Worm (Caenorhabditis elegans): ENCODE data around the gene Y45F10C.2.
"Not testable (repeated sequence)": the region's sequence is repeated elsewhere in the genome, so short reads cannot be mapped to it uniquely, and the experiment has no call there.

- TF ChIP-seq ztf-11 (tag; optimal IDR thresholded peaks at IDR 0.05); lin-11 (tag; optimal IDR thresholded peaks at IDR 0.05); elt-3 (tag; optimal IDR thresholded peaks at IDR 0.05); lin-39 (tag; optimal IDR thresholded peaks at IDR 0.05); ama-1 (optimal IDR thresholded peaks at IDR 0.05); sma-3 (GFP tag; optimal IDR thresholded peaks at IDR 0.05); skn-1 (tag; optimal IDR thresholded peaks at IDR 0.05): not testable (repeated sequence)
Measured at ce11 chrIV:13652023-13652422, 10.4 kb downstream of the Y45F10C.2 start, which contains the start of gene Y45F10C.6.
